Worm (Caenorhabditis elegans): Measurements from ENCODE around the gene ran-1.

Gene ran-1

DNA sequence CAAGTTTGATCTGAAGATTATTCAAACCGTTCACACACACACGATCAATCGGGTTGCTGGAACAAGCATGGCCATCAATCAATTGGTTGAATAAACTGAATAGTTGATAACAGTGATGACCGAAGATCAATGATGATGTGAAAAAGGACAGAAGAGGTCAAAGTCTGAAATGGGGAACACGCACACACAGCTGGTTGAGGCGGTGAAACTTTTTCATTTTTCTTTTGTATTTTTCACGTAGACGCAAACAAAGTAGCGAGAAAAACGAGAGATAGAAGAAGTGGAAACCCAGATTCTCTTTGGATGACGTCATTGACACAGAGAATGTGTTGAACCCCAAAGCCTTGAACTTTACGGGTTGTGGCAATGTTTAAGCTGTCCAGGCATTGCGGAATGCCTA is 30.0 kb downstream of the ran-1 start:
- TF ChIP-seq W03F9.2 (tag; optimal IDR thresholded peaks at IDR 0.05) (no peak), dao-5 (tag; optimal IDR thresholded peaks at IDR 0.05) (no peak), him-1 (tag; optimal IDR thresholded peaks at IDR 0.05) (no peak)

DNA sequence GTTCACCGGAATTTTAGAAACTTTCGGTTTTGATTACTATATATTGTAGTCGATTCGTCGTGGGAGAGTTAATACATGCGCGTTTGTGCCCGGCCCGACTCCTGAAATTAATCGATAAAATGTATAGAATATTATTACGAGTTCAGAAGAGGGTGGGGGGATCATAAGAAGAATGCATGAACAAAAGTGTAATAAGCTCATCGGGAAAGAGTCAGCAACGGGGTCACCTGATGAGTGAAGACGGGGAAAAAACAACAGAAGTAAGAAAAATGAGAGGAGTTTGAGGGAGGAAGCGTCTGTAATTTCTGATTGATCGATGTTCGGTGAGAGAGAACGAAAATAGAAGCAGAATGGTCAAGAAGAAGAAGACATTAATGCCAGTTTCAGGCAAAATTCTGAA is 31.4 kb downstream of the ran-1 start, which contains the start of gene W09D10.4:
TSS of gene W09D10.4 (minus strand) at position 101 of the 400 bp plus-strand sequence.
- no peak for TF ChIP-seq dao-5 (tag; optimal IDR thresholded peaks at IDR 0.05)
- TF ChIP-seq W03F9.2 (tag; optimal IDR thresholded peaks at IDR 0.05) = no peak
- TF ChIP-seq him-1 (tag; optimal IDR thresholded peaks at IDR 0.05) = no peak

ce11 chrIII:10714541-10714940 is 33.0 kb downstream of the ran-1 start:
- TF ChIP-seq W03F9.2 (tag; optimal IDR thresholded peaks at IDR 0.05) (no peak), him-1 (tag; optimal IDR thresholded peaks at IDR 0.05) (no peak), dao-5 (tag; optimal IDR thresholded peaks at IDR 0.05) (no peak)

DNA sequence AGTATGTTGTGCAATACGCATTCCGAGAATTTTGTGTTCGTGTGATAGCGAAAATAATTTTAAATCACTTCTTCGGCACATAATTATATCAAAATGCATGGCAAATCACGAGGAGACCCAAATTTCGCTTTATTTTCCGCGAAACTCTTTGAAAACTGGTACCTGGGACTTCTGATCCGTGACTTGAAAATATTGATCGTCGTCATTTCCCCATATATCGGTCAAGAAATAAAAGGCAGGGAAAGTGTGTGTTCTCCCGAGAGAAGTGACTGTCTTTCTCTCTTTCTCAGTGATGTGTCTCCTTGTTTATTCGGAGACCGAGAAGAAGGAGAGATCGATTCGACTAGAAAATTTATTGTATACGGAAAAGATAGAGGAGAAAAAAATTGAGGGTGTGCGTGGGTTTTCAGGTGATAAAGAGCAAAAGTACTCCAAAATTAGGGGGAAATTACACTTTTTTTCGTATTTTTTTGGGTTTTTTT is 36.3 kb downstream of the ran-1 start, which contains the start of gene W09D10.5:
TSS of gene W09D10.5 (minus strand) at position 345 of the 482 bp plus-strand sequence.
- TF ChIP-seq him-1 (tag; optimal IDR thresholded peaks at IDR 0.05) = no peak
- TF ChIP-seq W03F9.2 (tag; optimal IDR thresholded peaks at IDR 0.05) = no peak
- TF ChIP-seq dao-5 (tag; optimal IDR thresholded peaks at IDR 0.05) = no peak

- no peak for TF ChIP-seq W03F9.2 (tag; optimal IDR thresholded peaks at IDR 0.05)
These were observed 37.9 kb downstream of the ran-1 start for ce11 chrIII:10709676-10710075.

DNA sequence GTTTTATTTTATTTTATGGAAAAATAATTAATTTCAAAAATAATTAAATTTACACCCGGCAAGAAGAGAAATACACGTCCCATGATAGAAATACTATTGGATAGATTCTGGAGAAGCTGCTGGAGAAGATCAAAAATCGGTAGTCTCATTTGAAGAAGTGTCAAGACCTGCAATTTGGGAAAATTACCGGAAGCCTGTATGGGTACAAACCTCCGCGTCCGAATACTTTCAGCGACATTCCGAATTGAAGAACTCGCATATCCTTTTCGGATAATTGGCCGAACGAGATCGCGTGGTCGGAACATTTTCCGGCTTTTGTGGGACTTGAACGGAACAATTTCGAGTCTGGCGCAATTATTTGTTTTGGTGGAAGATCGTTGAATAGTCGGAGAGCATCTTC is 39.0 kb downstream of the ran-1 start:
- TF ChIP-seq him-1 (tag; optimal IDR thresholded peaks at IDR 0.05) = no peak
- TF ChIP-seq W03F9.2 (tag; optimal IDR thresholded peaks at IDR 0.05) = no peak
- no peak for TF ChIP-seq dao-5 (tag; optimal IDR thresholded peaks at IDR 0.05)

ce11 chrIII:10707461-10707860 is 40.1 kb downstream of the ran-1 start, which contains the start of gene mrpl-12:
Gene mrpl-12 (plus strand): TSS chrIII:10707761.
- TF ChIP-seq W03F9.2 (tag; optimal IDR thresholded peaks at IDR 0.05) (no peak), him-1 (tag; optimal IDR thresholded peaks at IDR 0.05) (no peak), dao-5 (tag; optimal IDR thresholded peaks at IDR 0.05) (no peak)

DNA sequence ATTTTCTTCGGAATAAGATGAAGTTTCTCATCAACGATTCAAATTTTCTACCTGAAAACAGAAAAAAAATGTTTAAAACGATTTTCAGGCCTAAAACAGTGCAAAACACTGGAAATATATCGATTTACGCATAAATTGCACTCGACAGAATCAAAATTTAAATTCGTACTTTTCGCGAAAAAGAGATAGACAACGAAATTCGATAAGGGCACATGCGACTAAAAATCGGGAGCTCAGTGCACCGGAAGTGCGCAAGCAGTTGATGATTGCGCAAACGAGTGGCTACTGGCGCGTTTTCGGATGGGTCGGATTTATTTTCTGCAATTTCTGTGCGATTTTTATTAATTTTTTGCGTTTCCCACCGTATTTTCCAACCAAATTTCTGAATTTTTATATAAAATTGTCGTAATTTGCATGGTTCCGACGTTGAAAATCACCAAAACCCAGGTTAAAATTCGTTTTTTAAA is 40.5 kb downstream of the ran-1 start, which contains the start of the genes Y39A1A.21 and Y39A1A.22:
TSS of gene Y39A1A.21 (minus strand) at position 51 of the 467 bp plus-strand sequence.
TSS of gene Y39A1A.22 (minus strand) at position 57 of the 467 bp plus-strand sequence.
- TF ChIP-seq W03F9.2 (tag; optimal IDR thresholded peaks at IDR 0.05) (peak; percentile 69), him-1 (tag; optimal IDR thresholded peaks at IDR 0.05) (peak; percentile 29), dao-5 (tag; optimal IDR thresholded peaks at IDR 0.05) (no peak)

ce11 chrIII:10706481-10706880 is 41.0 kb downstream of the ran-1 start:
- no peak for TF ChIP-seq him-1 (tag; optimal IDR thresholded peaks at IDR 0.05)
- TF ChIP-seq dao-5 (tag; optimal IDR thresholded peaks at IDR 0.05) = no peak
- no peak for TF ChIP-seq W03F9.2 (tag; optimal IDR thresholded peaks at IDR 0.05)

DNA sequence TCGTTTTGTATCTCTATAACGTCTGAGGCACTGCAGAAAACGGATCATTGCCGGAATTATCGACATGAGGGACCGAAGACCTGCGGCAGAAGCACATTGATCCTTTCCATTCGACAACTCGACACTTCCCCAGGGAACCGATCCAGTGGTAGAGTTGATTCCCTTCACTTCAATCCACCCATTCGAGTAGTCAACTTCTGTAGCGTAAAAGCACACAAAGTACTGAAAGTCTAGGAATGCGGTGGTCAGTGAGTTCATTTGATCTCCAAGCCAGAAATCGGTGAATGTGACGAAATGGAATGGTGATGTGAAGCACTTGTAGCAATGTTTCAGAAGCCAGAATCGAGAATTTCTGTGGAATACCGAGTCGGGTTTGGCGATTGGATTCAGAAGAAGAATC is 43.0 kb downstream of the ran-1 start:
- TF ChIP-seq W03F9.2 (tag; optimal IDR thresholded peaks at IDR 0.05) (no peak), him-1 (tag; optimal IDR thresholded peaks at IDR 0.05) (no peak), dao-5 (tag; optimal IDR thresholded peaks at IDR 0.05) (no peak)

ce11 chrIII:10703833-10704232 is 43.7 kb downstream of the ran-1 start:
- TF ChIP-seq W03F9.2 (tag; optimal IDR thresholded peaks at IDR 0.05) = no peak
- no peak for TF ChIP-seq him-1 (tag; optimal IDR thresholded peaks at IDR 0.05)
- TF ChIP-seq dao-5 (tag; optimal IDR thresholded peaks at IDR 0.05) = no peak

- TF ChIP-seq W03F9.2 (tag; optimal IDR thresholded peaks at IDR 0.05) (no peak), him-1 (tag; optimal IDR thresholded peaks at IDR 0.05) (no peak), dao-5 (tag; optimal IDR thresholded peaks at IDR 0.05) (no peak)
These were observed 44.7 kb downstream of the ran-1 start for ce11 chrIII:10702805-10703204.

DNA sequence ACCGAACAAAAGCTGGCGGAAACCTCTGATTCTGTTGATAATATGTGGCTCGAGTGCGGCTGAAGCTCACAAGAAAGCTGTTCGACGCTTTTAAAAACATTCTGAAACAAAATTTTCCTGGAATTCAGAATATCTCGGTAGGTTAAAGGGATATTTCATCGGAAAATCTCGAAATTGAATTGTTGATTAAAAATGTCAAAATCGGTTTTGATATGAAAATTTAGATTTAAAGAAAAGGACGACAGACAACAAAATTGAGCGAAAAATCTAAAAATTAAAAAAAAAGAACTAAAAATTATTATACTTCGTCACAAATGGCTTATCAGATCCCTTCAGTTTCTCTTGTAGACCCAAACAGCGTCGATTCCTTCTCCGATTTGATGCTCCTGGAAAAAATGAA is 47.1 kb downstream of the ran-1 start, which contains the start of gene Y39A1A.20:
TSS of gene Y39A1A.20 (minus strand) at position 101 of the 400 bp plus-strand sequence.
- no peak for TF ChIP-seq dao-5 (tag; optimal IDR thresholded peaks at IDR 0.05)
- no peak for TF ChIP-seq W03F9.2 (tag; optimal IDR thresholded peaks at IDR 0.05)

Measured in whole organism, L4/young adult.